Fruit fly (Drosophila melanogaster) whole organism, embryonic: ENCODE results near the gene yellow-f2.

Source experiments
- Abd-B ChIP-seq: fragments of 200-800 bp; sonication (Bioruptor generic); optimal IDR thresholded peaks from 2 replicates; lab custom pipeline; 2018; ENCODE audit warnings: missing biosample characterization, mild to moderate bottlenecking, missing genetic modification characterization, moderate library complexity
- Atf-2 ChIP-seq: fragments of 200-800 bp; sonication (Bioruptor generic); optimal IDR thresholded peaks from 2 replicates; lab custom pipeline; 2016; ENCODE audit warnings: missing biosample characterization, missing genetic modification characterization
- BtbVII ChIP-seq: fragments of 200-800 bp; sonication (Bioruptor generic); optimal IDR thresholded peaks from 3 replicates; lab custom pipeline; 2017; ENCODE audit warnings: missing biosample characterization, mild to moderate bottlenecking, missing genetic modification characterization
- CG10959 ChIP-seq: fragments of 200-800 bp; sonication (Bioruptor generic); IDR thresholded peaks from 2 replicates; pipeline ENCODE4 v1.3.6; 2022; ENCODE audit warnings: missing biosample characterization, missing genetic modification characterization
- CG11093 ChIP-seq: fragments of 200-800 bp; sonication (Bioruptor generic); IDR thresholded peaks from 3 replicates; pipeline ENCODE4 v1.3.6; 2022; ENCODE audit warnings: missing biosample characterization, missing genetic modification characterization
- CG12219 ChIP-seq: fragments of 200-800 bp; sonication (Bioruptor generic); optimal IDR thresholded peaks from 3 replicates; lab custom pipeline; 2018; ENCODE audit warnings: missing biosample characterization, mild to moderate bottlenecking, missing genetic modification characterization
- CG12391 ChIP-seq: fragments of 200-800 bp; sonication (Bioruptor generic); optimal IDR thresholded peaks from 3 replicates; lab custom pipeline; 2018; ENCODE audit warnings: missing biosample characterization, mild to moderate bottlenecking, missing genetic modification characterization, moderate library complexity
- CG1529 ChIP-seq: fragments of 200-800 bp; sonication (Bioruptor generic); optimal IDR thresholded peaks from 3 replicates; lab custom pipeline; 2018; ENCODE audit warnings: missing biosample characterization, missing genetic modification characterization
- CG17328 ChIP-seq: fragments of 200-800 bp; sonication (Bioruptor generic); IDR thresholded peaks from 2 replicates; pipeline ENCODE4 v1.3.6; 2022; ENCODE audit warnings: missing biosample characterization, missing genetic modification characterization
- CG17361 ChIP-seq: fragments of 200-800 bp; sonication (Bioruptor generic); IDR thresholded peaks from 3 replicates; pipeline ENCODE4 v1.3.6; 2022; ENCODE audit warnings: missing biosample characterization, missing genetic modification characterization
- CG17568 ChIP-seq: fragments of 200-800 bp; sonication (Bioruptor generic); optimal IDR thresholded peaks from 2 replicates; lab custom pipeline; 2018; ENCODE audit warnings: missing biosample characterization, mild to moderate bottlenecking, missing genetic modification characterization, moderate library complexity
- CG17912 ChIP-seq: fragments of 200-800 bp; sonication (Bioruptor generic); optimal IDR thresholded peaks from 2 replicates; lab custom pipeline; 2018; ENCODE audit warnings: missing biosample characterization, mild to moderate bottlenecking, missing genetic modification characterization
- CG1832 ChIP-seq: fragments of 200-800 bp; sonication (Bioruptor generic); optimal IDR thresholded peaks from 2 replicates; lab custom pipeline; 2017; ENCODE audit warnings: missing biosample characterization, mild to moderate bottlenecking, missing genetic modification characterization, inconsistent platforms
- CG18619 ChIP-seq: fragments of 200-800 bp; sonication (Bioruptor generic); optimal IDR thresholded peaks from 3 replicates; lab custom pipeline; 2017; ENCODE audit warnings: missing biosample characterization, mild to moderate bottlenecking, missing genetic modification characterization
- CG31224 ChIP-seq: fragments of 200-800 bp; sonication (Bioruptor generic); IDR thresholded peaks from 2 replicates; pipeline ENCODE4 v1.3.6; 2022; ENCODE audit warnings: missing biosample characterization, missing genetic modification characterization
- CG32532 ChIP-seq: fragments of 200-800 bp; sonication (Bioruptor generic); IDR thresholded peaks from 2 replicates; pipeline ENCODE4 v1.3.6; 2022; ENCODE audit warnings: missing biosample characterization, missing genetic modification characterization
- CG33557 ChIP-seq: fragments of 200-800 bp; sonication (Bioruptor generic); optimal IDR thresholded peaks from 2 replicates; lab custom pipeline; 2019; ENCODE audit warnings: missing biosample characterization, mild to moderate bottlenecking, missing genetic modification characterization, moderate library complexity
- CG4404 ChIP-seq: fragments of 200-800 bp; sonication (Bioruptor generic); IDR thresholded peaks from 2 replicates; pipeline ENCODE4 v1.3.6; 2022; ENCODE audit warnings: missing biosample characterization, missing genetic modification characterization
- CG4707 ChIP-seq: fragments of 200-800 bp; sonication (Bioruptor generic); optimal IDR thresholded peaks from 2 replicates; lab custom pipeline; 2018; ENCODE audit warnings: missing biosample characterization, mild to moderate bottlenecking, missing genetic modification characterization, moderate library complexity
- CG6654 ChIP-seq: fragments of 200-800 bp; sonication (Bioruptor generic); optimal IDR thresholded peaks from 2 replicates; lab custom pipeline; 2017; ENCODE audit warnings: missing biosample characterization, mild to moderate bottlenecking, missing genetic modification characterization
- CG6765 ChIP-seq: fragments of 200-800 bp; sonication (Bioruptor generic); optimal IDR thresholded peaks from 3 replicates; lab custom pipeline; 2017; ENCODE audit warnings: missing biosample characterization, mild to moderate bottlenecking, missing genetic modification characterization
- CG9817 ChIP-seq: fragments of 200-800 bp; sonication (Bioruptor generic); optimal IDR thresholded peaks from 2 replicates; lab custom pipeline; 2018; ENCODE audit warnings: missing biosample characterization, mild to moderate bottlenecking, missing genetic modification characterization, moderate library complexity
- CG9932 ChIP-seq: fragments of 200-800 bp; sonication (Bioruptor generic); IDR thresholded peaks from 2 replicates; pipeline ENCODE4 v1.3.6; 2022; ENCODE audit warnings: missing biosample characterization, missing genetic modification characterization
- CoRest ChIP-seq: fragments of 200-800 bp; sonication (Bioruptor generic); optimal IDR thresholded peaks from 3 replicates; lab custom pipeline; 2018; ENCODE audit warnings: missing biosample characterization, mild to moderate bottlenecking, missing genetic modification characterization, moderate library complexity
- Deaf1 ChIP-seq: fragments of 200-800 bp; optimal IDR thresholded peaks from 3 replicates; lab custom pipeline; 2019; ENCODE audit warnings: missing biosample characterization, mild to moderate bottlenecking, missing genetic modification characterization, moderate library complexity
- Dip2 ChIP-seq: fragments of 200-800 bp; sonication (Bioruptor generic); IDR thresholded peaks from 2 replicates; pipeline ENCODE4 v1.3.6; 2022; ENCODE audit warnings: missing biosample characterization, missing genetic modification characterization
- Hr78 ChIP-seq, 2 experiments: fragments of 200-800 bp in 1 of 2; fragments of >200 bp in 1 of 2; sonication (Bioruptor generic) in 1 of 2; optimal IDR thresholded peaks; 2 replicates each; lab custom pipeline; 2017 to 2019; ENCODE audit warnings: missing biosample characterization in 2 of 2, missing genetic modification characterization in 2 of 2, mild to moderate bottlenecking in 1 of 2, moderate library complexity in 1 of 2
- Jarid2 ChIP-seq: fragments of 200-800 bp; sonication (Bioruptor generic); optimal IDR thresholded peaks from 3 replicates; lab custom pipeline; 2017; ENCODE audit warnings: mild to moderate bottlenecking, missing biosample characterization, missing genetic modification reagents, missing genetic modification characterization
- Meics ChIP-seq: fragments of 200-800 bp; sonication (Bioruptor generic); optimal IDR thresholded peaks from 2 replicates; lab custom pipeline; 2017; ENCODE audit warnings: missing biosample characterization, mild to moderate bottlenecking, missing genetic modification characterization
- NfI ChIP-seq: fragments of 200-800 bp; sonication (Bioruptor generic); optimal IDR thresholded peaks from 3 replicates; lab custom pipeline; 2018; ENCODE audit warnings: missing biosample characterization, mild to moderate bottlenecking, missing genetic modification characterization, moderate library complexity
- Six4 ChIP-seq: fragments of 200-800 bp; sonication (Bioruptor generic); optimal IDR thresholded peaks from 2 replicates; lab custom pipeline; 2016; ENCODE audit warnings: missing biosample characterization, missing genetic modification characterization
- Ssrp ChIP-seq: fragments of 200-800 bp; sonication (Bioruptor generic); optimal IDR thresholded peaks from 2 replicates; lab custom pipeline; 2018; ENCODE audit warnings: missing biosample characterization, mild to moderate bottlenecking, missing genetic modification characterization, moderate library complexity
- Xbp1 ChIP-seq: fragments of 200-800 bp; sonication (Bioruptor generic); optimal IDR thresholded peaks from 3 replicates; lab custom pipeline; 2016; ENCODE audit warnings: missing biosample characterization, mild to moderate bottlenecking, missing genetic modification characterization
- ap ChIP-seq: fragments of 200-800 bp; sonication (Bioruptor generic); IDR thresholded peaks from 2 replicates; pipeline ENCODE4 v1.3.6; 2022; ENCODE audit warnings: missing biosample characterization, missing genetic modification characterization
- bbx ChIP-seq: fragments of 200-800 bp; sonication (Bioruptor generic); IDR thresholded peaks from 2 replicates; pipeline ENCODE4 v1.3.6; 2022; ENCODE audit warnings: missing biosample characterization, missing genetic modification characterization; ENCODE audit not compliant: partially characterized antibody
- br ChIP-seq: fragments of >200 bp; optimal IDR thresholded peaks from 2 replicates; lab custom pipeline; 2017
- btn ChIP-seq: fragments of 200-800 bp; sonication (Bioruptor generic); optimal IDR thresholded peaks from 2 replicates; lab custom pipeline; 2016; ENCODE audit warnings: missing biosample characterization, missing genetic modification characterization
- cg ChIP-seq: fragments of 200-800 bp; sonication (Bioruptor generic); optimal IDR thresholded peaks from 3 replicates; lab custom pipeline; 2019; ENCODE audit warnings: missing biosample characterization, mild to moderate bottlenecking, missing genetic modification characterization, moderate library complexity
- crp ChIP-seq, 2 experiments: fragments of 200-800 bp; sonication (Bioruptor generic); optimal IDR thresholded peaks; 2 replicates in 1 of 2; 3 replicates in 1 of 2; lab custom pipeline; 2017; ENCODE audit warnings: missing biosample characterization in 2 of 2, missing genetic modification characterization in 2 of 2, mild to moderate bottlenecking in 1 of 2, moderate library complexity in 1 of 2
- gce ChIP-seq: fragments of 200-800 bp; sonication (Bioruptor generic); IDR thresholded peaks from 3 replicates; pipeline ENCODE4 v1.3.6; 2022; ENCODE audit warnings: missing biosample characterization, missing genetic modification characterization
- jigr1 ChIP-seq: fragments of 200-800 bp; sonication (Bioruptor generic); IDR thresholded peaks from 3 replicates; pipeline ENCODE4 v1.3.6; 2022; ENCODE audit warnings: missing biosample characterization, missing genetic modification characterization
- lilli ChIP-seq: fragments of 200-800 bp; sonication (Bioruptor generic); optimal IDR thresholded peaks from 3 replicates; lab custom pipeline; 2016; ENCODE audit warnings: missing biosample characterization, missing genetic modification characterization
- pho ChIP-seq: fragments of 200-800 bp; sonication (Bioruptor generic); optimal IDR thresholded peaks from 2 replicates; lab custom pipeline; 2016; ENCODE audit warnings: missing biosample characterization, missing genetic modification characterization
- rib ChIP-seq: fragments of 200-800 bp; sonication (Bioruptor generic); IDR thresholded peaks from 2 replicates; pipeline ENCODE4 v1.3.6; 2022; ENCODE audit warnings: missing biosample characterization, missing genetic modification characterization
- run ChIP-seq: fragments of 200-800 bp; sonication (Bioruptor generic); optimal IDR thresholded peaks from 3 replicates; lab custom pipeline; 2018; ENCODE audit warnings: missing biosample characterization, mild to moderate bottlenecking, missing genetic modification characterization
- trem ChIP-seq: fragments of 200-800 bp; optimal IDR thresholded peaks from 3 replicates; lab custom pipeline; 2019; ENCODE audit warnings: missing biosample characterization, mild to moderate bottlenecking, missing genetic modification characterization, moderate library complexity
- tup ChIP-seq: fragments of 200-800 bp; sonication (Bioruptor generic); optimal IDR thresholded peaks from 2 replicates; lab custom pipeline; 2016; ENCODE audit warnings: missing biosample characterization, mild to moderate bottlenecking, missing genetic modification characterization, moderate library complexity
- yki ChIP-seq: fragments of >200 bp; optimal IDR thresholded peaks from 3 replicates; lab custom pipeline; 2018
- zfh1 ChIP-seq: fragments of 200-800 bp; sonication (Bioruptor generic); IDR thresholded peaks from 3 replicates; pipeline ENCODE4 v1.3.6; 2022; ENCODE audit warnings: missing biosample characterization, missing genetic modification characterization

Gene yellow-f2

dm6 chr3R:12982167-12982981 is 12.6 kb downstream of the yellow-f2 start:
- TF ChIP-seq run (tag; lab: Kevin White, UChicago), result no peak
- TF ChIP-seq btn (GFP tag; lab: Kevin White, UChicago), result no peak
- TF ChIP-seq CG18619 (GFP tag; lab: Kevin White, UChicago), result peak; percentile 76
- TF ChIP-seq lilli (GFP tag; lab: Kevin White, UChicago), result peak; percentile 63
- TF ChIP-seq CG17328 (GFP tag; lab: Robert Waterston, UW), result peak; percentile 57; the same call in 1 of the 2 replicates
- peak; percentile 56 for TF ChIP-seq CG12219 (GFP tag; lab: Kevin White, UChicago)
- no peak; the same call in 2 of the 3 replicates for TF ChIP-seq gce
- TF ChIP-seq CG12391 (tag; lab: Kevin White, UChicago), result peak; percentile 75
- peak; percentile 78 for TF ChIP-seq CG6765 (GFP tag; lab: Kevin White, UChicago)
- TF ChIP-seq bbx (GFP tag; lab: Robert Waterston, UW), result 0 out of 2 replicates have a peak, but pooled peaks have one; percentile 25
- TF ChIP-seq CG11093, result no peak
- peak; percentile 63 for TF ChIP-seq CG31224 (GFP tag; lab: Robert Waterston, UW)
- TF ChIP-seq Atf-2 (GFP tag; lab: Kevin White, UChicago), result no peak
- no peak for TF ChIP-seq ap (GFP tag; lab: Robert Waterston, UW)
- TF ChIP-seq Abd-B (GFP tag; lab: Kevin White, UChicago), result peak; percentile 67
- TF ChIP-seq rib (GFP tag; lab: Robert Waterston, UW), result peak; percentile 43; the same call in 1 of the 2 replicates
- TF ChIP-seq jigr1 (GFP tag; lab: Robert Waterston, UW), result no peak
- TF ChIP-seq CG1529, result peak; percentile 18
- TF ChIP-seq CG9932 (GFP tag; lab: Robert Waterston, UW), result peak; percentile 81
- peak; percentile 69 for TF ChIP-seq Xbp1 (GFP tag; lab: Kevin White, UChicago)
- peak; percentile 5 for TF ChIP-seq CG6654 (GFP tag; lab: Kevin White, UChicago)
- TF ChIP-seq tup, result peak; percentile 27
- no peak for TF ChIP-seq br
- no peak for TF ChIP-seq pho (GFP tag; lab: Kevin White, UChicago)
- no peak for TF ChIP-seq CG10959
- peak; percentile 85 for TF ChIP-seq CoRest (tag; lab: Kevin White, UChicago)
- peak; percentile 77 for TF ChIP-seq NfI (GFP tag; lab: Kevin White, UChicago)
- TF ChIP-seq CG33557 (GFP tag; lab: Kevin White, UChicago), result no peak
- peak; percentile 40 for TF ChIP-seq Deaf1 (tag; lab: Kevin White, UChicago)
- TF ChIP-seq CG4707 (GFP tag; lab: Kevin White, UChicago), result peak; percentile 13
- no peak for TF ChIP-seq CG17912 (GFP tag; lab: Kevin White, UChicago)
- no peak for TF ChIP-seq CG4404 (GFP tag; lab: Robert Waterston, UW)
- no peak for TF ChIP-seq Six4 (GFP tag; lab: Kevin White, UChicago)
- peak; percentile 62; the same call in 2 of the 3 replicates for TF ChIP-seq CG17361 (GFP tag; lab: Robert Waterston, UW)
- peak; percentile 67 for TF ChIP-seq Ssrp
- TF ChIP-seq Hr78 (GFP tag; optimal IDR thresholded peaks at IDR 0.05; lab: Kevin White, UChicago), result no peak
- peak; percentile 70 for TF ChIP-seq CG9817 (tag; lab: Kevin White, UChicago)
- peak; percentile 86 for TF ChIP-seq Meics (GFP tag; lab: Kevin White, UChicago)
- peak; percentile 14 for TF ChIP-seq trem
- peak; percentile 33 for TF ChIP-seq CG17568
- TF ChIP-seq CG1832, result no peak
- TF ChIP-seq Dip2, result no peak
- TF ChIP-seq yki, result no peak
- TF ChIP-seq CG32532 (GFP tag; lab: Robert Waterston, UW), result peak; percentile 79
- TF ChIP-seq Jarid2 (GFP tag; lab: Kevin White, UChicago), result no peak
- peak; percentile 42 for TF ChIP-seq BtbVII
- peak in 1 of 2 experiments; percentile 48 for TF ChIP-seq crp (GFP tag; optimal IDR thresholded peaks at IDR 0.05; lab: Kevin White, UChicago)
- 0 out of 3 replicates have a peak, but pooled peaks have one; percentile 16 for TF ChIP-seq zfh1 (GFP tag; lab: Robert Waterston, UW)
- TF ChIP-seq cg, result peak; percentile 95
